Worm (Caenorhabditis elegans) whole organism, early embryonic: ENCODE measurements around the gene srx-38.

Source experiments
- B0310.2 ChIP-seq: sonication (generic microtip); optimal IDR thresholded peaks from 2 replicates; lab custom pipeline; 2016; ENCODE audit warnings: mild to moderate bottlenecking, missing genetic modification characterization, missing compliant biosample characterization
- F13C5.2 ChIP-seq: sonication (generic microtip); optimal IDR thresholded peaks from 2 replicates; lab custom pipeline; 2017; ENCODE audit warnings: mild to moderate bottlenecking, missing genetic modification characterization, inconsistent platforms, missing compliant biosample characterization
- aly-1 ChIP-seq: sonication (generic microtip); optimal IDR thresholded peaks from 2 replicates; lab custom pipeline; 2016; ENCODE audit warnings: missing genetic modification characterization, missing compliant biosample characterization
- ama-1 ChIP-seq: fragments of 150-350 bp; optimal IDR thresholded peaks from 2 replicates; lab custom pipeline; 2014
- ceh-13 ChIP-seq: fragments of 200-800 bp; sonication (Bioruptor generic); optimal IDR thresholded peaks from 2 replicates; lab custom pipeline; 2018; ENCODE audit warnings: mild to moderate bottlenecking, missing genetic modification characterization, missing compliant biosample characterization
- ceh-36 ChIP-seq: sonication (generic microtip); optimal IDR thresholded peaks from 2 replicates; lab custom pipeline; 2016; ENCODE audit warnings: missing genetic modification characterization, inconsistent platforms, missing compliant biosample characterization
- ets-7 ChIP-seq: sonication (generic microtip); optimal IDR thresholded peaks from 2 replicates; lab custom pipeline; 2016; ENCODE audit warnings: missing genotype, missing genetic modification characterization, missing compliant biosample characterization
- flt-1 ChIP-seq: fragments of 200-800 bp; sonication (Bioruptor generic); IDR thresholded peaks from 2 replicates; pipeline ENCODE4 v1.3.6; 2022; ENCODE audit warnings: missing genetic modification characterization, missing compliant biosample characterization
- hmbx-1 ChIP-seq: sonication (generic microtip); optimal IDR thresholded peaks from 2 replicates; lab custom pipeline; 2016; ENCODE audit warnings: mild to moderate bottlenecking, missing genetic modification characterization, missing compliant biosample characterization
- hmg-4 ChIP-seq: fragments of 200-800 bp; sonication (Bioruptor generic); optimal IDR thresholded peaks from 2 replicates; lab custom pipeline; 2018; ENCODE audit warnings: mild to moderate bottlenecking, missing genetic modification characterization, missing compliant biosample characterization
- hnd-1 ChIP-seq: sonication (generic microtip); optimal IDR thresholded peaks from 2 replicates; lab custom pipeline; 2016; ENCODE audit warnings: missing genetic modification characterization, missing compliant biosample characterization
- pes-1 ChIP-seq: fragments of 200-800 bp; sonication (Bioruptor generic); IDR thresholded peaks from 2 replicates; pipeline ENCODE4 v1.3.6; 2022; ENCODE audit warnings: missing genetic modification reagents, missing genetic modification characterization, missing compliant biosample characterization
- scrt-1 ChIP-seq: fragments of 200-800 bp; sonication (Bioruptor generic); IDR thresholded peaks from 2 replicates; pipeline ENCODE4 v1.3.6; 2022; ENCODE audit warnings: missing genetic modification characterization, missing compliant biosample characterization
- sea-1 ChIP-seq: fragments of 200-800 bp; sonication (Bioruptor generic); conservative IDR thresholded peaks from 2 replicates; pipeline ENCODE4 v1.3.6; 2022; ENCODE audit warnings: missing genetic modification characterization, missing compliant biosample characterization
- tbx-11 ChIP-seq: fragments of 200-800 bp; sonication (Bioruptor generic); IDR thresholded peaks from 2 replicates; pipeline ENCODE4 v1.3.6; 2022; ENCODE audit warnings: missing genetic modification characterization, missing compliant biosample characterization
- tbx-37 ChIP-seq: fragments of 200-800 bp; sonication (Bioruptor generic); conservative IDR thresholded peaks from 2 replicates; pipeline ENCODE4 v1.3.6; 2022; ENCODE audit warnings: missing genetic modification reagents, missing genetic modification characterization, missing compliant biosample characterization
- tra-4 ChIP-seq: sonication (generic microtip); optimal IDR thresholded peaks from 2 replicates; lab custom pipeline; 2017; ENCODE audit warnings: missing genetic modification characterization, missing compliant biosample characterization

The srx-38 gene

ce11 chrV:5164682-5165081, 9.3 kb upstream of the srx-38 start, which contains the start of gene abu-7:
Gene abu-7 (minus strand): TSS chrV:5164782.
- TF ChIP-seq pes-1 (no peak), flt-1 (GFP tag; lab: Robert Waterston, UW) (no peak), tra-4 (tag; lab: Kevin White, UChicago) (no peak), hmbx-1 (tag; lab: Kevin White, UChicago) (no peak), aly-1 (tag; lab: Kevin White, UChicago) (no peak), B0310.2 (tag; lab: Kevin White, UChicago) (no peak), hmg-4 (GFP tag; lab: Kevin White, UChicago) (no peak), tbx-37 (GFP tag; lab: Robert Waterston, UW) (no peak), ceh-36 (tag; lab: Kevin White, UChicago) (no peak), tbx-11 (no peak), ceh-13 (GFP tag; lab: Kevin White, UChicago) (no peak), sea-1 (no peak), scrt-1 (GFP tag; lab: Robert Waterston, UW) (no peak), F13C5.2 (tag; lab: Kevin White, UChicago) (no peak), hnd-1 (tag; lab: Kevin White, UChicago) (no peak), ama-1 (no peak), ets-7 (tag; lab: Kevin White, UChicago) (no peak)

- TF ChIP-seq tra-4 (tag; lab: Kevin White, UChicago) (no peak), hmbx-1 (tag; lab: Kevin White, UChicago) (no peak), sea-1 (no peak), pes-1 (no peak), ceh-13 (GFP tag; lab: Kevin White, UChicago) (no peak), ceh-36 (tag; lab: Kevin White, UChicago) (no peak), ama-1 (no peak), flt-1 (GFP tag; lab: Robert Waterston, UW) (no peak), hmg-4 (GFP tag; lab: Kevin White, UChicago) (no peak), B0310.2 (tag; lab: Kevin White, UChicago) (no peak), tbx-11 (no peak), hnd-1 (tag; lab: Kevin White, UChicago) (no peak), scrt-1 (GFP tag; lab: Robert Waterston, UW) (no peak), ets-7 (tag; lab: Kevin White, UChicago) (no peak), tbx-37 (GFP tag; lab: Robert Waterston, UW) (no peak), F13C5.2 (tag; lab: Kevin White, UChicago) (no peak), aly-1 (tag; lab: Kevin White, UChicago) (no peak)
These were observed 6.4 kb upstream of the srx-38 start, which contains the start of gene abu-6 for ce11 chrV:5161792-5162191. Gene abu-6 (minus strand): TSS chrV:5161892.

ce11 chrV:5158302-5158701, 2.9 kb upstream of the srx-38 start, which contains the start of gene abu-15:
Gene abu-15 (plus strand): TSS chrV:5158602.
- TF ChIP-seq flt-1 (GFP tag; lab: Robert Waterston, UW) (no peak), ets-7 (tag; lab: Kevin White, UChicago) (no peak), ama-1 (no peak), B0310.2 (tag; lab: Kevin White, UChicago) (no peak), pes-1 (no peak), tra-4 (tag; lab: Kevin White, UChicago) (no peak)

- TF ChIP-seq hmg-4 (GFP tag; lab: Kevin White, UChicago) (no peak), flt-1 (GFP tag; lab: Robert Waterston, UW) (no peak), tra-4 (tag; lab: Kevin White, UChicago) (no peak), scrt-1 (GFP tag; lab: Robert Waterston, UW) (no peak), ceh-36 (tag; lab: Kevin White, UChicago) (no peak)
These were observed 2.2 kb upstream of the srx-38 start, which contains the start of gene srx-39 for ce11 chrV:5157660-5158059. Gene srx-39 (minus strand): TSS chrV:5157760.

ce11 chrV:5150880-5151279, 4.5 kb downstream of the srx-38 start, which contains the start of gene srh-130:
Gene srh-130 (plus strand): TSS chrV:5151180.
- no peak for TF ChIP-seq ceh-36 (tag; lab: Kevin White, UChicago)
- TF ChIP-seq pes-1: no peak
- TF ChIP-seq tra-4 (tag; lab: Kevin White, UChicago): no peak
- no peak for TF ChIP-seq scrt-1 (GFP tag; lab: Robert Waterston, UW)
- TF ChIP-seq hmg-4 (GFP tag; lab: Kevin White, UChicago): no peak
- TF ChIP-seq tbx-37 (GFP tag; lab: Robert Waterston, UW): no peak
- TF ChIP-seq aly-1 (tag; lab: Kevin White, UChicago): no peak
- TF ChIP-seq tbx-11: no peak
- no peak for TF ChIP-seq hnd-1 (tag; lab: Kevin White, UChicago)
- no peak for TF ChIP-seq ceh-13 (GFP tag; lab: Kevin White, UChicago)
- no peak for TF ChIP-seq flt-1 (GFP tag; lab: Robert Waterston, UW)
- no peak for TF ChIP-seq ama-1

ce11 chrV:5146394-5146793, 9.0 kb downstream of the srx-38 start, which contains the start of gene F14F9.6:
Gene F14F9.6 (minus strand): TSS chrV:5146494.
- TF ChIP-seq scrt-1 (GFP tag; lab: Robert Waterston, UW) (no peak), F13C5.2 (tag; lab: Kevin White, UChicago) (no peak), tra-4 (tag; lab: Kevin White, UChicago) (no peak), hnd-1 (tag; lab: Kevin White, UChicago) (no peak), hmg-4 (GFP tag; lab: Kevin White, UChicago) (no peak), sea-1 (no peak), ceh-13 (GFP tag; lab: Kevin White, UChicago) (no peak), hmbx-1 (tag; lab: Kevin White, UChicago) (no peak), tbx-37 (GFP tag; lab: Robert Waterston, UW) (no peak), flt-1 (GFP tag; lab: Robert Waterston, UW) (no peak)

ce11 chrV:5144541-5144940, 10.9 kb downstream of the srx-38 start, which contains the start of gene F14F9.2:
Gene F14F9.2 (plus strand): TSS chrV:5144841.
- TF ChIP-seq aly-1 (tag; lab: Kevin White, UChicago) (no peak), flt-1 (GFP tag; lab: Robert Waterston, UW) (no peak), hmbx-1 (tag; lab: Kevin White, UChicago) (no peak), scrt-1 (GFP tag; lab: Robert Waterston, UW) (no peak), sea-1 (no peak), ceh-13 (GFP tag; lab: Kevin White, UChicago) (no peak), tbx-37 (GFP tag; lab: Robert Waterston, UW) (no peak), hnd-1 (tag; lab: Kevin White, UChicago) (no peak), tra-4 (tag; lab: Kevin White, UChicago) (no peak), ama-1 (no peak), ceh-36 (tag; lab: Kevin White, UChicago) (no peak), hmg-4 (GFP tag; lab: Kevin White, UChicago) (no peak), F13C5.2 (tag; lab: Kevin White, UChicago) (no peak)
